Worm (Caenorhabditis elegans): ENCODE measurements around the gene rsu-1.

rsu-1 gene

ce11 chrIII:3499850-3500249 lies 28.0 kb downstream of the rsu-1 start (continued):
- TF ChIP-seq sox-4 (tag; optimal IDR thresholded peaks at IDR 0.05) (peak; percentile 91), K02D7.2 (tag; optimal IDR thresholded peaks at IDR 0.05) (peak; percentile 97), pha-2 (tag; optimal IDR thresholded peaks at IDR 0.05) (peak; percentile 90), ceh-31 (tag; optimal IDR thresholded peaks at IDR 0.05) (peak; percentile 100), ceh-34 (tag; optimal IDR thresholded peaks at IDR 0.05) (peak; percentile 100), nhr-11 (tag; optimal IDR thresholded peaks at IDR 0.05) (no peak), ceh-45 (GFP tag; IDR thresholded peaks at IDR 0.05) (peak; percentile 97), tbx-2 (tag; optimal IDR thresholded peaks at IDR 0.05) (peak; percentile 100), syd-9 (tag; optimal IDR thresholded peaks at IDR 0.05) (peak; percentile 98), C38D4.7 (GFP tag; optimal IDR thresholded peaks at IDR 0.05) (peak; percentile 93), pax-1 (tag; optimal IDR thresholded peaks at IDR 0.05) (no peak), ama-1 (optimal IDR thresholded peaks at IDR 0.05) (no peak), fkh-6 (tag; optimal IDR thresholded peaks at IDR 0.05) (peak; percentile 97), C08G9.2 (tag; optimal IDR thresholded peaks at IDR 0.05) (peak; percentile 100), lim-6 (tag; optimal IDR thresholded peaks at IDR 0.05) (peak; percentile 100), ceh-22 (tag; optimal IDR thresholded peaks at IDR 0.05) (no peak), nhr-232 (tag; optimal IDR thresholded peaks at IDR 0.05) (peak; percentile 94), ceh-14 (tag; optimal IDR thresholded peaks at IDR 0.05) (peak; percentile 100), unc-3 (GFP tag; conservative IDR thresholded peaks at IDR 0.05) (peak; percentile 96), unc-3 (tag; optimal IDR thresholded peaks at IDR 0.05) (peak; percentile 98), hlh-8 (tag; optimal IDR thresholded peaks at IDR 0.05) (peak; percentile 100), mec-3 (tag; optimal IDR thresholded peaks at IDR 0.05; ENCODE audit: borderline replicate concordance) (peak; percentile 100), ceh-2 (tag; optimal IDR thresholded peaks at IDR 0.05) (peak; percentile 100), sdc-2 (tag; optimal IDR thresholded peaks at IDR 0.05) (peak; percentile 93), fkh-10 (GFP tag; optimal IDR thresholded peaks at IDR 0.05) (no peak), ceh-48 (tag; optimal IDR thresholded peaks at IDR 0.05) (peak; percentile 80), Y22D7AL.16 (tag; optimal IDR thresholded peaks at IDR 0.05) (peak; percentile 96), pros-1 (tag; optimal IDR thresholded peaks at IDR 0.05) (no peak), unc-42 (tag; optimal IDR thresholded peaks at IDR 0.05) (peak; percentile 91), hlh-30 (tag; optimal IDR thresholded peaks at IDR 0.05; ENCODE audit: insufficient read depth) (no peak), ets-4 (tag; optimal IDR thresholded peaks at IDR 0.05) (peak; percentile 100), K09A11.1 (tag; optimal IDR thresholded peaks at IDR 0.05; ENCODE audit: insufficient read depth) (no peak), sox-2 (GFP tag; IDR thresholded peaks at IDR 0.05) (peak; percentile 69), pat-9 (tag; optimal IDR thresholded peaks at IDR 0.05) (peak; percentile 79), hlh-13 (GFP tag; optimal IDR thresholded peaks at IDR 0.05) (peak; percentile 95), lin-11 (tag; optimal IDR thresholded peaks at IDR 0.05) (peak; percentile 85), pha-4 (tag; optimal IDR thresholded peaks at IDR 0.05) (no peak), odd-2 (tag; optimal IDR thresholded peaks at IDR 0.05) (no peak), eyg-1 (tag; optimal IDR thresholded peaks at IDR 0.05) (peak; percentile 99), ztf-16 (tag; optimal IDR thresholded peaks at IDR 0.05) (peak; percentile 98), T23F11.4 (GFP tag; optimal IDR thresholded peaks at IDR 0.05) (peak; percentile 92), unc-86 (tag; optimal IDR thresholded peaks at IDR 0.05) (peak; percentile 100), ahr-1 (tag; optimal IDR thresholded peaks at IDR 0.05) (peak; percentile 100), elt-4 (tag; optimal IDR thresholded peaks at IDR 0.05) (peak; percentile 100), gmeb-2 (tag; optimal IDR thresholded peaks at IDR 0.05) (peak; percentile 96), dve-1 (tag; optimal IDR thresholded peaks at IDR 0.05) (no peak)

Measured in whole organism, late embryonic.